Fruit fly (Drosophila melanogaster): ENCODE results near the gene CG43317.

The CG43317 gene

dm6 chr3R:15794258-15794727, 39.9 kb downstream of the CG43317 start (continued):
- peak; percentile 32 for TF ChIP-seq her (GFP tag; optimal IDR thresholded peaks at IDR 0.05)
- TF ChIP-seq phol (tag; optimal IDR thresholded peaks at IDR 0.05), result peak; percentile 21
- peak; percentile 15 for TF ChIP-seq p53 (GFP tag; optimal IDR thresholded peaks at IDR 0.05)
- TF ChIP-seq Tbp (GFP tag; optimal IDR thresholded peaks at IDR 0.05), result no peak
- peak; percentile 61 for TF ChIP-seq Vsx1 (GFP tag; optimal IDR thresholded peaks at IDR 0.05)
- no peak for TF ChIP-seq en (GFP tag; optimal IDR thresholded peaks at IDR 0.05)
- TF ChIP-seq Spps (tag; optimal IDR thresholded peaks at IDR 0.05), result no peak
- TF ChIP-seq sd (tag; optimal IDR thresholded peaks at IDR 0.05), result no peak
- TF ChIP-seq CG10979 (tag; optimal IDR thresholded peaks at IDR 0.05), result peak; percentile 7
- TF ChIP-seq ftz-f1 (GFP tag; optimal IDR thresholded peaks at IDR 0.05), result no peak
- TF ChIP-seq CG2678 (tag; optimal IDR thresholded peaks at IDR 0.05), result no peak
- TF ChIP-seq CG34422 (GFP tag; IDR thresholded peaks at IDR 0.05), result peak; percentile 87
- TF ChIP-seq CG9932 (GFP tag; IDR thresholded peaks at IDR 0.05), result peak; percentile 34; the same call in 1 of the 2 replicates
- no peak for TF ChIP-seq Gug (GFP tag; IDR thresholded peaks at IDR 0.05)
- peak; percentile 14 for TF ChIP-seq CG18262 (tag; optimal IDR thresholded peaks at IDR 0.05)
- no peak for TF ChIP-seq CG6175 (GFP tag; IDR thresholded peaks at IDR 0.05)
- TF ChIP-seq Med (GFP tag), result peak; percentile 86
- peak; percentile 64 for TF ChIP-seq CG18599 (GFP tag; optimal IDR thresholded peaks at IDR 0.05)
- no peak for TF ChIP-seq CG13287 (GFP tag; IDR thresholded peaks at IDR 0.05; ENCODE audit: partially characterized antibody)
- no peak for TF ChIP-seq crol (GFP tag; IDR thresholded peaks at IDR 0.05)
- no peak for TF ChIP-seq Ptx1 (GFP tag; IDR thresholded peaks at IDR 0.05)
- no peak for TF ChIP-seq CG17829 (tag; optimal IDR thresholded peaks at IDR 0.05)
- peak; percentile 24 for TF ChIP-seq zf30C (GFP tag; optimal IDR thresholded peaks at IDR 0.05)
- no peak for TF ChIP-seq ERR (GFP tag; optimal IDR thresholded peaks at IDR 0.05)
- peak; percentile 98 for TF ChIP-seq CG8478 (optimal IDR thresholded peaks at IDR 0.05)
- no peak for TF ChIP-seq fd96Cb (tag; optimal IDR thresholded peaks at IDR 0.05)
- TF ChIP-seq bigmax (GFP tag; optimal IDR thresholded peaks at IDR 0.05), result no peak
- no peak for TF ChIP-seq ind (GFP tag; optimal IDR thresholded peaks at IDR 0.05)
- no peak for TF ChIP-seq CG17186 (GFP tag; optimal IDR thresholded peaks at IDR 0.05)
- TF ChIP-seq Mad (GFP tag; optimal IDR thresholded peaks at IDR 0.05), result peak; percentile 12
- TF ChIP-seq jing (GFP tag; optimal IDR thresholded peaks at IDR 0.05), result no peak
- peak; percentile 16 for TF ChIP-seq lilli (GFP tag; optimal IDR thresholded peaks at IDR 0.05)
- TF ChIP-seq nmo (GFP tag; optimal IDR thresholded peaks at IDR 0.05), result no peak
- TF ChIP-seq CG4424 (GFP tag; optimal IDR thresholded peaks at IDR 0.05), result peak; percentile 21
- TF ChIP-seq sisA (GFP tag; IDR thresholded peaks at IDR 0.05), result no peak
- peak; percentile 37 for TF ChIP-seq HLH54F (GFP tag; optimal IDR thresholded peaks at IDR 0.05)
- TF ChIP-seq Ets65A (GFP tag), result no peak
- no peak for TF ChIP-seq Lpt (GFP tag; optimal IDR thresholded peaks at IDR 0.05)
- peak; percentile 40; the same call in 1 of the 2 replicates for TF ChIP-seq NFAT (GFP tag; IDR thresholded peaks at IDR 0.05)
- peak; percentile 42 for TF ChIP-seq Fer3 (tag; optimal IDR thresholded peaks at IDR 0.05)
- peak; percentile 19; the same call in 1 of the 2 replicates for TF ChIP-seq stc (GFP tag; IDR thresholded peaks at IDR 0.05)
- peak; percentile 53 for TF ChIP-seq Asciz (GFP tag; optimal IDR thresholded peaks at IDR 0.05)
- TF ChIP-seq CG2120 (GFP tag; optimal IDR thresholded peaks at IDR 0.05), result peak; percentile 58
- no peak for TF ChIP-seq pros (GFP tag; optimal IDR thresholded peaks at IDR 0.05)
- TF ChIP-seq salm (tag; optimal IDR thresholded peaks at IDR 0.05), result no peak
- TF ChIP-seq CG11696 (GFP tag; IDR thresholded peaks at IDR 0.05), result peak; percentile 35; the same call in 1 of the 2 replicates
- no peak for TF ChIP-seq C15 (GFP tag; IDR thresholded peaks at IDR 0.05)
- no peak for TF ChIP-seq Rx (GFP tag; IDR thresholded peaks at IDR 0.05)
- TF ChIP-seq D (optimal IDR thresholded peaks at IDR 0.05), result no peak
- peak; percentile 5 for TF ChIP-seq D (GFP tag; optimal IDR thresholded peaks at IDR 0.05)
- TF ChIP-seq cas (GFP tag; IDR thresholded peaks at IDR 0.05), result no peak
- no peak for TF ChIP-seq CG14860 (GFP tag; IDR thresholded peaks at IDR 0.05; ENCODE audit: partially characterized antibody)

Measured in whole organism, embryonic.